Worm (Caenorhabditis elegans): Measurements from ENCODE around the gene frh-1.

frh-1 gene

DNA sequence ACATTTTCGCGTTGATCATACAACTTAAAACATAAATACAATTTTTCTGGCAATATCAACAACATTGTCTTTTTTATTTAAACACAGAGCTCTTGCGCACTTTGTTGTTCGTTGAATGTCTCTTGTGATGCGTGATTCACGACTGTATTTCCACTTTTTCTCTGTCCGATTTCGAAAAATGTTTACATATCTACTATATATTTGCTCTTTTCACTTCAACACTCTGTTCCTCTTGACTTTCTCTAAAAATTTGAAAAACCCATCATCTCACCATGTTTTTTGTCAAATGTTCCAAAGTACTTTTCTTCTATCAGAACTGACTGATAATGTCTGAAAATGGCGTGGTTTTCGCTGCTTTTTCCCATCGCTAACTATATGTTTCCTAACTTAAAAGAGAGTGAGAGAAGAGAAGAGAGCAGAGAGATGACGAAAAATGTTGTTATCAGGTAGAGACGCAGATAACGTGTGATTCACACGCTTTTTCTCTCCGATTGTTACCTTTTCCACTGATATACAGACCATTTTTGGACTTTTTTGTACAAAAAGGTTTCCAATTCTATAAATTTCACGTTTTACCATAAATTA, 5.2 kb upstream of the frh-1 start:
- TF ChIP-seq aly-1 (tag; optimal IDR thresholded peaks at IDR 0.05) (no peak), hmbx-1 (tag; optimal IDR thresholded peaks at IDR 0.05) (no peak), ama-1 (optimal IDR thresholded peaks at IDR 0.05) (no peak), hmg-4 (GFP tag; optimal IDR thresholded peaks at IDR 0.05) (no peak), ceh-13 (GFP tag; optimal IDR thresholded peaks at IDR 0.05) (no peak), scrt-1 (GFP tag; IDR thresholded peaks at IDR 0.05) (no peak), tbx-37 (GFP tag; conservative IDR thresholded peaks at IDR 0.05) (no peak), ets-7 (tag; optimal IDR thresholded peaks at IDR 0.05) (no peak), tbx-11 (GFP tag; IDR thresholded peaks at IDR 0.05) (no peak), B0310.2 (tag; optimal IDR thresholded peaks at IDR 0.05) (no peak), tra-4 (tag; optimal IDR thresholded peaks at IDR 0.05) (no peak), F13C5.2 (tag; optimal IDR thresholded peaks at IDR 0.05) (no peak), sea-1 (GFP tag; conservative IDR thresholded peaks at IDR 0.05) (no peak), ceh-36 (tag; optimal IDR thresholded peaks at IDR 0.05) (no peak)

DNA sequence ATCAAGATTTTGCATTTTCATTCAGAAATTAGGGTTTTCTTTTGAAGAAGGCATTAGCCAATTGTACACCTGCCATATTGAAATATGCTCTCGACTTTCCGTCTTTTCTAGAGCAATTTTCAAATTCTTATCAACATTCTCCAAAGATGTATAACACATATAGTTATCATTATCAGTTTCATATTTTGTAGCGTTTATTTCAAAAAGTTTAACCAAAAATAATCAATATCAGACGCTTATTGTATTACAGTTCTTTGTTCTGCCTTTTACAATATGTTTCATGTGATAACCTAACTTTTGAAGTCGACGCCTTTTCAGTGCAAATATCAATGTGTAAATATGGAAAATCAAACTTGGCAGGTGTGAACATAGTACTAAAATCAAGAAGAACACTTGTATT, 3.3 kb upstream of the frh-1 start:
- TF ChIP-seq F13C5.2 (tag; optimal IDR thresholded peaks at IDR 0.05) = no peak
- TF ChIP-seq aly-1 (tag; optimal IDR thresholded peaks at IDR 0.05) = no peak
- TF ChIP-seq hmbx-1 (tag; optimal IDR thresholded peaks at IDR 0.05) = no peak
- no peak for TF ChIP-seq hnd-1 (tag; optimal IDR thresholded peaks at IDR 0.05)
- no peak for TF ChIP-seq B0310.2 (tag; optimal IDR thresholded peaks at IDR 0.05)
- TF ChIP-seq tra-4 (tag; optimal IDR thresholded peaks at IDR 0.05) = no peak
- no peak for TF ChIP-seq tbx-11 (GFP tag; IDR thresholded peaks at IDR 0.05)
- TF ChIP-seq ama-1 (optimal IDR thresholded peaks at IDR 0.05) = no peak
- no peak for TF ChIP-seq sea-1 (GFP tag; conservative IDR thresholded peaks at IDR 0.05)
- TF ChIP-seq tbx-37 (GFP tag; conservative IDR thresholded peaks at IDR 0.05) = no peak
- TF ChIP-seq pes-1 (GFP tag; IDR thresholded peaks at IDR 0.05) = no peak
- TF ChIP-seq ceh-36 (tag; optimal IDR thresholded peaks at IDR 0.05) = no peak

DNA sequence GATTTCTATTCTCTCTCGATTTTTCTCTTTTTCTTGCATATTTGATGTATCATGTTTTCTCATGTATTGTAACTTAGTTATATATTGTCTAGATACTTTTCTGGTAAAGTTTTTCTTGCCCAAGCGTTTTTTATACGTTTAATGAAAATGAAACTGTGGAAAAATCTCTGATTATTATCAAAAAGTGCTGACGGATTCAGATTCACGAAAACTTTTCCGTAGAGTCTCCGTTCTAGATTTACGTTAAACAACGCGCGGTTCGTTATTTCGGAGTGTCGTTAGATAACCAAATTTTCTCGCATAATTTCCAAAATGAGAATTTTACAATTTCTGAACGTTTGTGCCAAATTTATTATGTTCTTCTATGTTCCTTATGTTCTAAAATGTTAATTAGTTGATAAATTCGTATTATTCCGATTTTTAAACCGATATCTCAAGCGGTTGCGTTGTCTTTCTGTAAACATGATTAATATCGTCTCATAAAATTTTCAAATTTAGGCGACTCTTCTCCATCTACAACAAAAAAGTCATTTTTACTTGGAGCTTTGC, 1.0 kb downstream of the frh-1 start, which contains the start of gene ptp-2:
Gene ptp-2 (plus strand): TSS at position 499 of the 549 bp plus-strand sequence.
- TF ChIP-seq tbx-11 (GFP tag; IDR thresholded peaks at IDR 0.05) (no peak), hnd-1 (tag; optimal IDR thresholded peaks at IDR 0.05) (no peak), sea-1 (GFP tag; conservative IDR thresholded peaks at IDR 0.05) (no peak), ceh-13 (GFP tag; optimal IDR thresholded peaks at IDR 0.05) (no peak), B0310.2 (tag; optimal IDR thresholded peaks at IDR 0.05) (no peak), aly-1 (tag; optimal IDR thresholded peaks at IDR 0.05) (no peak), F13C5.2 (tag; optimal IDR thresholded peaks at IDR 0.05) (no peak), ceh-36 (tag; optimal IDR thresholded peaks at IDR 0.05) (no peak), hmg-4 (GFP tag; optimal IDR thresholded peaks at IDR 0.05) (no peak), tra-4 (tag; optimal IDR thresholded peaks at IDR 0.05) (no peak), scrt-1 (GFP tag; IDR thresholded peaks at IDR 0.05) (no peak), tbx-37 (GFP tag; conservative IDR thresholded peaks at IDR 0.05) (no peak), hmbx-1 (tag; optimal IDR thresholded peaks at IDR 0.05) (no peak)

ce11 chrII:5921620-5922019, 4.4 kb downstream of the frh-1 start, which contains the start of gene vrk-1:
TSS of gene vrk-1 (plus strand) at chrII:5921967.
- no peak for TF ChIP-seq tbx-37 (GFP tag; conservative IDR thresholded peaks at IDR 0.05)
- TF ChIP-seq aly-1 (tag; optimal IDR thresholded peaks at IDR 0.05) = no peak
- TF ChIP-seq pes-1 (GFP tag; IDR thresholded peaks at IDR 0.05) = no peak
- TF ChIP-seq tbx-11 (GFP tag; IDR thresholded peaks at IDR 0.05) = no peak

- TF ChIP-seq hnd-1 (tag; optimal IDR thresholded peaks at IDR 0.05) = no peak
- TF ChIP-seq B0310.2 (tag; optimal IDR thresholded peaks at IDR 0.05) = no peak
- no peak for TF ChIP-seq pes-1 (GFP tag; IDR thresholded peaks at IDR 0.05)
- TF ChIP-seq ama-1 (optimal IDR thresholded peaks at IDR 0.05) = no peak
- TF ChIP-seq sea-1 (GFP tag; conservative IDR thresholded peaks at IDR 0.05) = no peak
- no peak for TF ChIP-seq scrt-1 (GFP tag; IDR thresholded peaks at IDR 0.05)
- TF ChIP-seq flt-1 (GFP tag; IDR thresholded peaks at IDR 0.05) = no peak
- TF ChIP-seq ets-7 (tag; optimal IDR thresholded peaks at IDR 0.05) = no peak
- TF ChIP-seq hmbx-1 (tag; optimal IDR thresholded peaks at IDR 0.05) = no peak
- no peak for TF ChIP-seq tra-4 (tag; optimal IDR thresholded peaks at IDR 0.05)
- no peak for TF ChIP-seq F13C5.2 (tag; optimal IDR thresholded peaks at IDR 0.05)
- TF ChIP-seq ceh-13 (GFP tag; optimal IDR thresholded peaks at IDR 0.05) = no peak
- TF ChIP-seq tbx-11 (GFP tag; IDR thresholded peaks at IDR 0.05) = no peak
- no peak for TF ChIP-seq hmg-4 (GFP tag; optimal IDR thresholded peaks at IDR 0.05)
- no peak for TF ChIP-seq ceh-36 (tag; optimal IDR thresholded peaks at IDR 0.05)
- TF ChIP-seq tbx-37 (GFP tag; conservative IDR thresholded peaks at IDR 0.05) = no peak
- no peak for TF ChIP-seq aly-1 (tag; optimal IDR thresholded peaks at IDR 0.05)
Measured at ce11 chrII:5928502-5928901, 11.3 kb downstream of the frh-1 start, which contains the start of gene egl-44. TSS of gene egl-44 (plus strand) at chrII:5928802.

ce11 chrII:5930095-5930653, 13.0 kb downstream of the frh-1 start:
- TF ChIP-seq pes-1 (GFP tag; IDR thresholded peaks at IDR 0.05) = no peak
- TF ChIP-seq hnd-1 (tag; optimal IDR thresholded peaks at IDR 0.05) = no peak
- TF ChIP-seq hmbx-1 (tag; optimal IDR thresholded peaks at IDR 0.05) = no peak
- TF ChIP-seq tra-4 (tag; optimal IDR thresholded peaks at IDR 0.05) = no peak
- TF ChIP-seq hmg-4 (GFP tag; optimal IDR thresholded peaks at IDR 0.05) = no peak
- no peak for TF ChIP-seq aly-1 (tag; optimal IDR thresholded peaks at IDR 0.05)
- TF ChIP-seq ets-7 (tag; optimal IDR thresholded peaks at IDR 0.05) = no peak
- TF ChIP-seq ceh-36 (tag; optimal IDR thresholded peaks at IDR 0.05) = no peak
- no peak for TF ChIP-seq ama-1 (optimal IDR thresholded peaks at IDR 0.05)
- no peak for TF ChIP-seq scrt-1 (GFP tag; IDR thresholded peaks at IDR 0.05)
- no peak for TF ChIP-seq tbx-37 (GFP tag; conservative IDR thresholded peaks at IDR 0.05)
- TF ChIP-seq tbx-11 (GFP tag; IDR thresholded peaks at IDR 0.05) = no peak

- TF ChIP-seq B0310.2 (tag; optimal IDR thresholded peaks at IDR 0.05) = no peak
- TF ChIP-seq tbx-11 (GFP tag; IDR thresholded peaks at IDR 0.05) = no peak
- TF ChIP-seq hmbx-1 (tag; optimal IDR thresholded peaks at IDR 0.05) = no peak
- no peak for TF ChIP-seq sea-1 (GFP tag; conservative IDR thresholded peaks at IDR 0.05)
- no peak for TF ChIP-seq pes-1 (GFP tag; IDR thresholded peaks at IDR 0.05)
- TF ChIP-seq F13C5.2 (tag; optimal IDR thresholded peaks at IDR 0.05) = no peak
- TF ChIP-seq tbx-37 (GFP tag; conservative IDR thresholded peaks at IDR 0.05) = no peak
- TF ChIP-seq ceh-13 (GFP tag; optimal IDR thresholded peaks at IDR 0.05) = no peak
- no peak for TF ChIP-seq aly-1 (tag; optimal IDR thresholded peaks at IDR 0.05)
- no peak for TF ChIP-seq hmg-4 (GFP tag; optimal IDR thresholded peaks at IDR 0.05)
- no peak for TF ChIP-seq ceh-36 (tag; optimal IDR thresholded peaks at IDR 0.05)
- TF ChIP-seq hnd-1 (tag; optimal IDR thresholded peaks at IDR 0.05) = no peak
- no peak for TF ChIP-seq ama-1 (optimal IDR thresholded peaks at IDR 0.05)
- no peak for TF ChIP-seq scrt-1 (GFP tag; IDR thresholded peaks at IDR 0.05)
- no peak for TF ChIP-seq flt-1 (GFP tag; IDR thresholded peaks at IDR 0.05)
- no peak for TF ChIP-seq ets-7 (tag; optimal IDR thresholded peaks at IDR 0.05)
Measured at ce11 chrII:5931109-5931508, 13.9 kb downstream of the frh-1 start.
